Worm (Caenorhabditis elegans): ENCODE data around the gene F56D5.3.

The F56D5.3 gene

ce11 chrIV:9440880-9441336, 43.5 kb downstream of the F56D5.3 start, which contains the start of gene idh-1 (continued):
- TF ChIP-seq dmd-9 (GFP tag; IDR thresholded peaks at IDR 0.05) (no peak), ceh-28 (tag; optimal IDR thresholded peaks at IDR 0.05) (no peak), nhr-10 (tag; optimal IDR thresholded peaks at IDR 0.05) (peak; percentile 32), Y5F2A.4 (GFP tag; optimal IDR thresholded peaks at IDR 0.05) (no peak), hlh-11 (tag; optimal IDR thresholded peaks at IDR 0.05) (peak; percentile 37), ama-1 (optimal IDR thresholded peaks at IDR 0.05) (peak; percentile 37), mep-1 (tag; optimal IDR thresholded peaks at IDR 0.05) (peak; percentile 41), madf-9 (GFP tag; conservative IDR thresholded peaks at IDR 0.05) (no peak), egl-43 (GFP tag; IDR thresholded peaks at IDR 0.05) (no peak; the same call in 1 of the 2 replicates), spr-3 (GFP tag; optimal IDR thresholded peaks at IDR 0.05) (no peak), unc-130 (GFP tag; optimal IDR thresholded peaks at IDR 0.05) (peak; percentile 36), F49E8.2 (tag; optimal IDR thresholded peaks at IDR 0.05; ENCODE audit: borderline replicate concordance) (no peak), lin-13 (GFP tag; optimal IDR thresholded peaks at IDR 0.05) (no peak), unc-62 (GFP tag; optimal IDR thresholded peaks at IDR 0.05 in 1 of 2) (peak in 1 of 2 experiments; percentile 84), unc-62 (tag; optimal IDR thresholded peaks at IDR 0.05) (no peak), lin-1 (GFP tag; IDR thresholded peaks at IDR 0.05) (no peak), pha-4 (GFP tag; IDR thresholded peaks at IDR 0.05) (no peak), pha-4 (tag; optimal IDR thresholded peaks at IDR 0.05) (no peak), attf-4 (tag; optimal IDR thresholded peaks at IDR 0.05) (no peak), mdt-29 (GFP tag; IDR thresholded peaks at IDR 0.05) (no peak; the same call in 1 of the 2 replicates), madf-5 (GFP tag; IDR thresholded peaks at IDR 0.05) (no peak), skn-1 (tag; optimal IDR thresholded peaks at IDR 0.05) (no peak), jun-1 (tag; optimal IDR thresholded peaks at IDR 0.05) (no peak), nhr-25 (tag; optimal IDR thresholded peaks at IDR 0.05; ENCODE audit: borderline replicate concordance, insufficient read depth) (peak; percentile 88), nhr-6 (tag; optimal IDR thresholded peaks at IDR 0.05) (no peak), hlh-30 (tag; optimal IDR thresholded peaks at IDR 0.05; ENCODE audit: insufficient read depth) (peak; percentile 44), mdl-1 (tag; optimal IDR thresholded peaks at IDR 0.05) (peak in 1 of 2 experiments; percentile 14), nhr-28 (tag; optimal IDR thresholded peaks at IDR 0.05) (peak; percentile 98), daf-19 (GFP tag; conservative IDR thresholded peaks at IDR 0.05) (no peak), aha-1 (tag) (peak; percentile 34), lir-3 (tag; optimal IDR thresholded peaks at IDR 0.05) (no peak), aly-2 (tag; optimal IDR thresholded peaks at IDR 0.05) (no peak), nhr-77 (tag; optimal IDR thresholded peaks at IDR 0.05) (no peak), php-3 (GFP tag; IDR thresholded peaks at IDR 0.05) (no peak), dve-1 (tag; optimal IDR thresholded peaks at IDR 0.05; ENCODE audit: insufficient read depth) (no peak), snpc-4 (tag; optimal IDR thresholded peaks at IDR 0.05) (no peak), nhr-48 (tag; optimal IDR thresholded peaks at IDR 0.05) (no peak), rbr-2 (tag; optimal IDR thresholded peaks at IDR 0.05) (peak; percentile 3), tra-1 (GFP tag; IDR thresholded peaks at IDR 0.05) (no peak), lim-7 (GFP tag; IDR thresholded peaks at IDR 0.05) (no peak), gei-8 (GFP tag; optimal IDR thresholded peaks at IDR 0.05) (no peak), fos-1 (tag; optimal IDR thresholded peaks at IDR 0.05) (no peak), nhr-11 (tag; optimal IDR thresholded peaks at IDR 0.05) (peak; percentile 86), T26A8.4 (GFP tag; IDR thresholded peaks at IDR 0.05) (0 out of 2 replicates have a peak, but pooled peaks have one; percentile 20), ctbp-1 (GFP tag; IDR thresholded peaks at IDR 0.05) (no peak), fkh-10 (GFP tag; optimal IDR thresholded peaks at IDR 0.05) (no peak), dpl-1 (GFP tag; optimal IDR thresholded peaks at IDR 0.05) (peak; percentile 71), vab-7 (GFP tag; IDR thresholded peaks at IDR 0.05) (no peak), Y105C5A.15 (GFP tag; IDR thresholded peaks at IDR 0.05) (no peak), ceh-32 (tag; optimal IDR thresholded peaks at IDR 0.05; ENCODE audit: poor library complexity) (no peak), T20F7.1 (GFP tag; optimal IDR thresholded peaks at IDR 0.05) (peak; percentile 24), F10B5.3 (tag; optimal IDR thresholded peaks at IDR 0.05) (no peak)
